Fruit fly (Drosophila melanogaster) whole organism, embryonic: Measurements from ENCODE around the gene Vha16-3.

Source experiments
- Atf3 ChIP-seq: fragments of 200-800 bp; sonication (Bioruptor generic); optimal IDR thresholded peaks from 3 replicates; lab custom pipeline; 2016; ENCODE audit warnings: missing biosample characterization, missing genetic modification characterization
- Bgb ChIP-seq: fragments of 200-800 bp; sonication (Bioruptor generic); IDR thresholded peaks from 2 replicates; pipeline ENCODE4 v1.3.6; 2022; ENCODE audit warnings: missing biosample characterization, missing genetic modification characterization; ENCODE audit not compliant: partially characterized antibody
- CG10431 ChIP-seq: fragments of 200-800 bp; sonication (Bioruptor generic); optimal IDR thresholded peaks from 3 replicates; lab custom pipeline; 2018; ENCODE audit warnings: missing biosample characterization, mild to moderate bottlenecking, missing genetic modification characterization
- CG10462 ChIP-seq: fragments of 200-800 bp; sonication (Bioruptor generic); optimal IDR thresholded peaks from 2 replicates; lab custom pipeline; 2016; ENCODE audit warnings: missing biosample characterization, missing genetic modification characterization
- CG11093 ChIP-seq: fragments of 200-800 bp; sonication (Bioruptor generic); IDR thresholded peaks from 3 replicates; pipeline ENCODE4 v1.3.6; 2022; ENCODE audit warnings: missing biosample characterization, missing genetic modification characterization
- CG11456 ChIP-seq: fragments of 200-800 bp; sonication (Bioruptor generic); IDR thresholded peaks from 3 replicates; pipeline ENCODE4 v1.3.6; 2022; ENCODE audit warnings: missing biosample characterization, missing genetic modification characterization
- CG11504 ChIP-seq: fragments of 200-800 bp; sonication (Bioruptor generic); optimal IDR thresholded peaks from 3 replicates; lab custom pipeline; 2019; ENCODE audit warnings: missing biosample characterization, mild to moderate bottlenecking, missing genetic modification characterization, moderate library complexity
- CG11696 ChIP-seq: fragments of 200-800 bp; sonication (Bioruptor generic); IDR thresholded peaks from 2 replicates; pipeline ENCODE4 v1.3.6; 2022; ENCODE audit warnings: missing biosample characterization, missing genetic modification characterization
- CG11723 ChIP-seq: fragments of 200-800 bp; sonication (Bioruptor generic); optimal IDR thresholded peaks from 2 replicates; lab custom pipeline; 2017; ENCODE audit warnings: missing biosample characterization, mild to moderate bottlenecking, missing genetic modification characterization
- CG12155 ChIP-seq: fragments of 200-800 bp; sonication (Bioruptor generic); optimal IDR thresholded peaks from 3 replicates; lab custom pipeline; 2016; ENCODE audit warnings: missing biosample characterization, missing genetic modification characterization
- CG14441 ChIP-seq: fragments of 200-800 bp; sonication (Bioruptor generic); IDR thresholded peaks from 2 replicates; pipeline ENCODE4 v1.3.6; 2022; ENCODE audit warnings: missing biosample characterization, missing genetic modification characterization
- CG17328 ChIP-seq: fragments of 200-800 bp; sonication (Bioruptor generic); IDR thresholded peaks from 2 replicates; pipeline ENCODE4 v1.3.6; 2022; ENCODE audit warnings: missing biosample characterization, missing genetic modification characterization
- CG2116 ChIP-seq: fragments of 200-800 bp; sonication (Bioruptor generic); optimal IDR thresholded peaks from 3 replicates; lab custom pipeline; 2018; ENCODE audit warnings: missing biosample characterization, mild to moderate bottlenecking, missing genetic modification characterization
- CG2120 ChIP-seq: fragments of 200-800 bp; sonication (Bioruptor generic); optimal IDR thresholded peaks from 3 replicates; lab custom pipeline; 2016; ENCODE audit warnings: missing biosample characterization, missing genetic modification characterization
- CG2712 ChIP-seq: fragments of 200-800 bp; optimal IDR thresholded peaks from 3 replicates; lab custom pipeline; 2019; ENCODE audit warnings: missing biosample characterization, mild to moderate bottlenecking, missing genetic modification characterization, moderate library complexity
- CG31365 ChIP-seq: fragments of 200-800 bp; sonication (Bioruptor generic); optimal IDR thresholded peaks from 2 replicates; lab custom pipeline; 2018; ENCODE audit warnings: missing biosample characterization, mild to moderate bottlenecking, missing genetic modification characterization
- CG31388 ChIP-seq: fragments of 200-800 bp; sonication (Bioruptor generic); optimal IDR thresholded peaks from 2 replicates; lab custom pipeline; 2016; ENCODE audit warnings: missing biosample characterization, missing genetic modification characterization
- CG32767 ChIP-seq: fragments of 200-800 bp; sonication (Bioruptor generic); IDR thresholded peaks from 2 replicates; pipeline ENCODE4 v1.3.6; 2022; ENCODE audit warnings: missing biosample characterization, missing genetic modification characterization
- CG4820 ChIP-seq: fragments of 200-800 bp; sonication (Bioruptor generic); optimal IDR thresholded peaks from 3 replicates; lab custom pipeline; 2016; ENCODE audit warnings: missing biosample characterization, missing genetic modification characterization
- CG5180 ChIP-seq: fragments of 200-800 bp; sonication (Bioruptor generic); optimal IDR thresholded peaks from 3 replicates; lab custom pipeline; 2017; ENCODE audit warnings: missing biosample characterization, missing genetic modification characterization, mild to moderate bottlenecking, moderate library complexity, missing genetic modification reagents
- CG6175 ChIP-seq: fragments of 200-800 bp; sonication (Bioruptor generic); IDR thresholded peaks from 3 replicates; pipeline ENCODE4 v1.3.6; 2022; ENCODE audit warnings: missing biosample characterization, missing genetic modification characterization
- Camta ChIP-seq: fragments of 200-800 bp; sonication (Bioruptor generic); optimal IDR thresholded peaks from 2 replicates; lab custom pipeline; 2016; ENCODE audit warnings: missing biosample characterization, missing genetic modification characterization
- Deaf1 ChIP-seq: fragments of 200-800 bp; optimal IDR thresholded peaks from 3 replicates; lab custom pipeline; 2019; ENCODE audit warnings: missing biosample characterization, mild to moderate bottlenecking, missing genetic modification characterization, moderate library complexity
- Dip2 ChIP-seq: fragments of 200-800 bp; sonication (Bioruptor generic); IDR thresholded peaks from 2 replicates; pipeline ENCODE4 v1.3.6; 2022; ENCODE audit warnings: missing biosample characterization, missing genetic modification characterization
- GATAe ChIP-seq: fragments of 200-800 bp; sonication (Bioruptor generic); conservative IDR thresholded peaks from 2 replicates; pipeline ENCODE4 v1.3.6; 2022; ENCODE audit warnings: missing biosample characterization, missing genetic modification characterization
- Hand ChIP-seq: fragments of 200-800 bp; sonication (Bioruptor generic); optimal IDR thresholded peaks from 2 replicates; lab custom pipeline; 2017; ENCODE audit warnings: mild to moderate bottlenecking, missing biosample characterization, missing genetic modification reagents, missing genetic modification characterization
- Kr ChIP-seq: fragments of 200-800 bp; sonication (Bioruptor generic); optimal IDR thresholded peaks from 2 replicates; lab custom pipeline; 2017; ENCODE audit warnings: missing biosample characterization, mild to moderate bottlenecking, missing genetic modification characterization
- Max ChIP-seq: fragments of 200-800 bp; sonication (Bioruptor generic); optimal IDR thresholded peaks from 2 replicates; lab custom pipeline; 2016; ENCODE audit warnings: missing biosample characterization, mild to moderate bottlenecking, missing genetic modification characterization
- Med ChIP-seq: fragments of 200-800 bp; sonication (Bioruptor generic); peaks from one replicate; lab custom pipeline; 2016; ENCODE audit warnings: missing biosample characterization, missing genetic modification characterization, mild to moderate bottlenecking, inconsistent platforms, moderate library complexity
- Myb ChIP-seq: fragments of 200-800 bp; sonication (Bioruptor generic); optimal IDR thresholded peaks from 2 replicates; lab custom pipeline; 2016; ENCODE audit warnings: missing biosample characterization, missing genetic modification characterization
- NC2β ChIP-seq: fragments of 200-800 bp; sonication (Bioruptor generic); optimal IDR thresholded peaks from 2 replicates; lab custom pipeline; 2016; ENCODE audit warnings: missing biosample characterization, missing genetic modification characterization
- Rx ChIP-seq: fragments of 200-800 bp; sonication (Bioruptor generic); IDR thresholded peaks from 2 replicates; pipeline ENCODE4 v1.3.6; 2022; ENCODE audit warnings: missing biosample characterization, missing genetic modification characterization
- TFAM ChIP-seq: fragments of 200-800 bp; sonication (Bioruptor generic); optimal IDR thresholded peaks from 2 replicates; lab custom pipeline; 2017; ENCODE audit warnings: missing biosample characterization, missing genetic modification characterization, inconsistent platforms
- aop ChIP-seq: fragments of 200-800 bp; sonication (Bioruptor generic); IDR thresholded peaks from 2 replicates; pipeline ENCODE4 v1.3.6; 2022; ENCODE audit warnings: missing biosample characterization, missing genetic modification characterization
- ato ChIP-seq: fragments of 200-800 bp; sonication (Bioruptor generic); IDR thresholded peaks from 2 replicates; pipeline ENCODE4 v1.3.6; 2022; ENCODE audit warnings: missing biosample characterization, missing genetic modification characterization; ENCODE audit not compliant: partially characterized antibody
- az2 ChIP-seq: fragments of 200-800 bp; sonication (Bioruptor generic); optimal IDR thresholded peaks from 3 replicates; lab custom pipeline; 2016; ENCODE audit warnings: missing biosample characterization, missing genetic modification characterization
- croc ChIP-seq: fragments of 200-800 bp; sonication (Bioruptor generic); conservative IDR thresholded peaks from 3 replicates; pipeline ENCODE4 v1.3.6; 2022; ENCODE audit warnings: missing biosample characterization, missing genetic modification characterization
- ewg ChIP-seq: fragments of 200-800 bp; sonication (Bioruptor generic); optimal IDR thresholded peaks from 3 replicates; lab custom pipeline; 2017; ENCODE audit warnings: mild to moderate bottlenecking, missing biosample characterization, missing genetic modification reagents, missing genetic modification characterization
- gfzf ChIP-seq: fragments of 200-800 bp; sonication (Bioruptor generic); optimal IDR thresholded peaks from 2 replicates; lab custom pipeline; 2016; ENCODE audit warnings: missing biosample characterization, mild to moderate bottlenecking, missing genetic modification characterization, moderate library complexity
- kah ChIP-seq: fragments of 200-800 bp; sonication (Bioruptor generic); optimal IDR thresholded peaks from 2 replicates; lab custom pipeline; 2018; ENCODE audit warnings: missing biosample characterization, mild to moderate bottlenecking, missing genetic modification characterization
- mld ChIP-seq: fragments of 200-800 bp; sonication (Bioruptor generic); IDR thresholded peaks from 3 replicates; pipeline ENCODE4 v1.3.6; 2022; ENCODE audit warnings: missing biosample characterization, missing genetic modification characterization; ENCODE audit not compliant: partially characterized antibody
- nau ChIP-seq: fragments of 200-800 bp; sonication (Bioruptor generic); optimal IDR thresholded peaks from 3 replicates; lab custom pipeline; 2017; ENCODE audit warnings: missing biosample characterization, mild to moderate bottlenecking, missing genetic modification characterization, missing genetic modification reagents
- nerfin-1 ChIP-seq: fragments of 200-800 bp; sonication (Bioruptor generic); optimal IDR thresholded peaks from 3 replicates; lab custom pipeline; 2019; ENCODE audit warnings: missing biosample characterization, mild to moderate bottlenecking, missing genetic modification characterization, moderate library complexity
- pan ChIP-seq, 4 experiments: fragments of >200 bp in 3 of 4; fragments of 200-800 bp in 1 of 4; sonication (Bioruptor generic) in 1 of 4; optimal IDR thresholded peaks in 3 of 4; IDR thresholded peaks in 1 of 4; 2 replicates each; pipeline versions ENCODE4 v1.3.6 to Lab custom; 2017 to 2022; ENCODE audit warnings: missing biosample characterization in 2 of 4, missing genetic modification characterization in 2 of 4, mixed read lengths in 1 of 4
- phol ChIP-seq: fragments of 200-800 bp; sonication (Bioruptor generic); optimal IDR thresholded peaks from 3 replicates; lab custom pipeline; 2018; ENCODE audit warnings: missing biosample characterization, mild to moderate bottlenecking, missing genetic modification characterization, moderate library complexity
- seq ChIP-seq: fragments of 200-800 bp; sonication (Bioruptor generic); IDR thresholded peaks from 2 replicates; pipeline ENCODE4 v1.3.6; 2022; ENCODE audit warnings: missing biosample characterization, missing genetic modification characterization
- sqz ChIP-seq: fragments of 200-800 bp; sonication (Bioruptor generic); optimal IDR thresholded peaks from 3 replicates; lab custom pipeline; 2018; ENCODE audit warnings: missing biosample characterization, mild to moderate bottlenecking, missing genetic modification characterization
- wdn ChIP-seq: fragments of 200-800 bp; sonication (Bioruptor generic); IDR thresholded peaks from 2 replicates; pipeline ENCODE4 v1.3.6; 2022; ENCODE audit warnings: missing biosample characterization, missing genetic modification characterization
- wor ChIP-seq: fragments of 200-800 bp; sonication (Bioruptor generic); IDR thresholded peaks from 2 replicates; pipeline ENCODE4 v1.3.6; 2022; ENCODE audit warnings: missing biosample characterization, missing genetic modification characterization

Gene Vha16-3

dm6 chr3L:11491222-11491873, 18.3 kb downstream of the Vha16-3 start (continued):
- TF ChIP-seq CG11696 (GFP tag; lab: Robert Waterston, UW) (peak; percentile 52), nerfin-1 (tag; lab: Kevin White, UChicago) (peak; percentile 33), CG10462 (GFP tag; lab: Kevin White, UChicago) (no peak), ewg (GFP tag; lab: Kevin White, UChicago) (no peak), wdn (GFP tag; lab: Robert Waterston, UW) (peak; percentile 46; the same call in 1 of the 2 replicates), CG12155 (peak; percentile 59), wor (GFP tag; lab: Robert Waterston, UW) (0 out of 2 replicates have a peak, but pooled peaks have one; percentile 14), croc (GFP tag; lab: Robert Waterston, UW) (peak; percentile 43; the same call in 2 of the 3 replicates), CG32767 (GFP tag; lab: Robert Waterston, UW) (peak; percentile 49; the same call in 1 of the 2 replicates), CG11456 (GFP tag; lab: Robert Waterston, UW) (no peak; the same call in 2 of the 3 replicates), CG2120 (GFP tag; lab: Kevin White, UChicago) (peak; percentile 85), Camta (GFP tag; lab: Kevin White, UChicago) (peak; percentile 25), CG10431 (GFP tag; lab: Kevin White, UChicago) (no peak), GATAe (GFP tag; lab: Robert Waterston, UW) (no peak), mld (no peak), TFAM (GFP tag; lab: Kevin White, UChicago) (no peak), Max (GFP tag; lab: Kevin White, UChicago) (peak; percentile 11), CG2116 (GFP tag; lab: Kevin White, UChicago) (no peak), Myb (peak; percentile 17), CG14441 (GFP tag; lab: Robert Waterston, UW) (peak; percentile 78), Med (GFP tag; lab: Kevin White, UChicago) (peak; percentile 89), CG11723 (peak; percentile 16), CG31388 (GFP tag; lab: Kevin White, UChicago) (no peak), Bgb (GFP tag; lab: Robert Waterston, UW) (no peak; the same call in 1 of the 2 replicates), aop (GFP tag; lab: Robert Waterston, UW) (peak; percentile 30; the same call in 1 of the 2 replicates), CG2712 (tag; lab: Kevin White, UChicago) (peak; percentile 70), nau (GFP tag; lab: Kevin White, UChicago) (peak; percentile 20), Dip2 (no peak), Rx (GFP tag; lab: Robert Waterston, UW) (peak; percentile 44; the same call in 1 of the 2 replicates), Deaf1 (tag; lab: Kevin White, UChicago) (peak; percentile 25), seq (0 out of 2 replicates have a peak, but pooled peaks have one; percentile 16), CG31365 (no peak), CG6175 (GFP tag; lab: Robert Waterston, UW) (no peak), CG5180 (GFP tag; lab: Kevin White, UChicago) (peak; percentile 3), az2 (GFP tag; lab: Kevin White, UChicago) (peak; percentile 49), sqz (no peak), Hand (peak; percentile 51), NC2β (no peak), Kr (GFP tag; lab: Kevin White, UChicago) (no peak), CG11504 (tag; lab: Kevin White, UChicago) (peak; percentile 72), ato (GFP tag; lab: Robert Waterston, UW) (no peak), pan (optimal IDR thresholded peaks at IDR 0.05; lab: Kevin White, UChicago) (no peak), pan (GFP tag; optimal IDR thresholded peaks at IDR 0.05 in 1 of 2, IDR thresholded peaks at IDR 0.05 in 1 of 2) (peak in 1 of 2 experiments; percentile 83), gfzf (GFP tag; lab: Kevin White, UChicago) (no peak), CG17328 (GFP tag; lab: Robert Waterston, UW) (peak; percentile 68), phol (tag; lab: Kevin White, UChicago) (peak; percentile 60), Atf3 (GFP tag; lab: Kevin White, UChicago) (peak; percentile 8), CG4820 (GFP tag; lab: Kevin White, UChicago) (peak; percentile 65), CG11093 (GFP tag; lab: Robert Waterston, UW) (no peak), kah (GFP tag; lab: Kevin White, UChicago) (no peak)
